Worm (Caenorhabditis elegans) whole organism, L4 larva: ENCODE data around the gene C28G1.2.

Experiments used
- D1046.2 ChIP-seq: fragments of 200-800 bp; sonication (Bioruptor generic); IDR thresholded peaks from 2 replicates; pipeline ENCODE4 v1.3.6; 2022; ENCODE audit warnings: missing genetic modification characterization, missing compliant biosample characterization
- F26F4.8 ChIP-seq: fragments of 200-800 bp; sonication (Bioruptor generic); conservative IDR thresholded peaks from 2 replicates; pipeline ENCODE4 v1.3.6; 2022; ENCODE audit warnings: missing genetic modification characterization, missing compliant biosample characterization
- F44E2.7 ChIP-seq: fragments of 200-800 bp; sonication (Bioruptor generic); IDR thresholded peaks from 2 replicates; pipeline ENCODE4 v2.1.2; 2022; ENCODE audit warnings: missing genetic modification characterization, missing compliant biosample characterization
- F49E8.2 ChIP-seq: sonication (generic microtip); optimal IDR thresholded peaks from 2 replicates; lab custom pipeline; 2016; ENCODE audit warnings: missing compliant biosample characterization, mild to moderate bottlenecking, missing genetic modification characterization, borderline replicate concordance
- R02D3.7 ChIP-seq: fragments of 150-350 bp; sonication (generic microtip); optimal IDR thresholded peaks from 3 replicates; lab custom pipeline; 2014; ENCODE audit warnings: missing biosample characterization, missing genetic modification characterization
- T20F7.1 ChIP-seq: fragments of 200-800 bp; sonication (Bioruptor generic); optimal IDR thresholded peaks from 2 replicates; lab custom pipeline; 2018; ENCODE audit warnings: mild to moderate bottlenecking, missing genetic modification characterization, missing compliant biosample characterization
- Y105C5A.15 ChIP-seq: fragments of 200-800 bp; sonication (Bioruptor generic); IDR thresholded peaks from 2 replicates; pipeline ENCODE4 v1.3.6; 2022; ENCODE audit warnings: missing genetic modification characterization, missing compliant biosample characterization
- Y48G9A.11 ChIP-seq: fragments of 200-800 bp; sonication (Bioruptor generic); IDR thresholded peaks from 2 replicates; pipeline ENCODE4 v1.3.6; 2022; ENCODE audit warnings: missing genetic modification reagents, missing genetic modification characterization, missing compliant biosample characterization
- ama-1 ChIP-seq: fragments of 150-350 bp; optimal IDR thresholded peaks from 2 replicates; lab custom pipeline; 2014; ENCODE audit warnings: inconsistent platforms, mixed read lengths
- arid-1 ChIP-seq: fragments of 200-800 bp; sonication (Bioruptor generic); conservative IDR thresholded peaks from 2 replicates; pipeline ENCODE4 v1.3.6; 2022; ENCODE audit warnings: missing genetic modification reagents, missing genetic modification characterization, missing compliant biosample characterization
- ceh-28 ChIP-seq: fragments of 150-350 bp; optimal IDR thresholded peaks from 2 replicates; lab custom pipeline; 2014; ENCODE audit warnings: missing biosample characterization, missing genetic modification reagents, missing genetic modification characterization
- ceh-32 ChIP-seq: sonication (generic microtip); optimal IDR thresholded peaks from 2 replicates; lab custom pipeline; 2016; ENCODE audit warnings: mild to moderate bottlenecking, missing genetic modification characterization, missing compliant biosample characterization; ENCODE audit not compliant: poor library complexity
- ceh-62 ChIP-seq: sonication (generic microtip); optimal IDR thresholded peaks from 2 replicates; lab custom pipeline; 2017; ENCODE audit warnings: missing biosample characterization, missing genetic modification characterization
- ces-1 ChIP-seq: fragments of 150-350 bp; sonication (generic microtip); optimal IDR thresholded peaks from 4 replicates; lab custom pipeline; 2014; ENCODE audit warnings: missing biosample characterization, missing genetic modification reagents, missing genetic modification characterization
- daf-19 ChIP-seq: fragments of 200-800 bp; sonication (Bioruptor generic); conservative IDR thresholded peaks from 2 replicates; pipeline ENCODE4 v1.3.6; 2022; ENCODE audit warnings: missing genetic modification characterization, missing compliant biosample characterization
- daf-8 ChIP-seq: fragments of 200-800 bp; sonication (Bioruptor generic); IDR thresholded peaks from 2 replicates; pipeline ENCODE4 v1.3.6; 2022; ENCODE audit warnings: missing genetic modification characterization, missing compliant biosample characterization
- dmd-6 ChIP-seq: fragments of 200-800 bp; sonication (Bioruptor generic); IDR thresholded peaks from 2 replicates; pipeline ENCODE4 v1.3.6; 2022; ENCODE audit warnings: missing genetic modification reagents, missing genetic modification characterization, missing compliant biosample characterization
- dmd-8 ChIP-seq: fragments of 200-800 bp; sonication (Bioruptor generic); IDR thresholded peaks from 2 replicates; pipeline ENCODE4 v1.3.6; 2022; ENCODE audit warnings: missing genetic modification characterization, missing compliant biosample characterization
- dmd-9 ChIP-seq: fragments of 200-800 bp; sonication (Bioruptor generic); IDR thresholded peaks from 2 replicates; pipeline ENCODE4 v1.3.6; 2022; ENCODE audit warnings: missing genetic modification reagents, missing genetic modification characterization, missing compliant biosample characterization
- dpl-1 ChIP-seq: fragments of 150-350 bp; optimal IDR thresholded peaks from 2 replicates; lab custom pipeline; 2014; ENCODE audit warnings: missing biosample characterization, missing genetic modification reagents, missing genetic modification characterization
- dve-1 ChIP-seq: sonication (generic microtip); optimal IDR thresholded peaks from 2 replicates; lab custom pipeline; 2017; ENCODE audit warnings: antibody characterized with exemption, mild to moderate bottlenecking, missing genetic modification characterization, missing compliant biosample characterization; ENCODE audit not compliant: insufficient read depth
- egl-27 ChIP-seq: sonication (generic microtip); optimal IDR thresholded peaks from 3 replicates; lab custom pipeline; 2017; ENCODE audit warnings: missing biosample characterization, missing genetic modification reagents, missing genetic modification characterization
- egl-43 ChIP-seq: fragments of 200-800 bp; sonication (Bioruptor generic); IDR thresholded peaks from 2 replicates; pipeline ENCODE4 v1.3.6; 2022; ENCODE audit warnings: missing genetic modification reagents, missing genetic modification characterization, missing compliant biosample characterization
- fos-1 ChIP-seq: fragments of 150-350 bp; optimal IDR thresholded peaks from 2 replicates; lab custom pipeline; 2014; ENCODE audit warnings: missing biosample characterization, missing genetic modification characterization
- gei-8 ChIP-seq: fragments of 200-800 bp; sonication (Bioruptor generic); optimal IDR thresholded peaks from 2 replicates; lab custom pipeline; 2018; ENCODE audit warnings: mild to moderate bottlenecking, missing genetic modification characterization, missing compliant biosample characterization
- jun-1 ChIP-seq: fragments of 150-350 bp; optimal IDR thresholded peaks from 2 replicates; lab custom pipeline; 2014; ENCODE audit warnings: missing biosample characterization, missing genetic modification reagents, missing genetic modification characterization
- lin-1 ChIP-seq: fragments of 200-800 bp; sonication (Bioruptor generic); IDR thresholded peaks from 2 replicates; pipeline ENCODE4 v1.3.6; 2022; ENCODE audit warnings: missing genetic modification reagents, missing genetic modification characterization, missing compliant biosample characterization
- lin-13 ChIP-seq: fragments of 150-350 bp; optimal IDR thresholded peaks from 2 replicates; lab custom pipeline; 2014; ENCODE audit warnings: missing biosample characterization, missing genetic modification reagents, missing genetic modification characterization
- lin-39 ChIP-seq: fragments of 150-350 bp; optimal IDR thresholded peaks from 2 replicates; lab custom pipeline; 2014; ENCODE audit warnings: missing biosample characterization, missing genetic modification reagents, missing genetic modification characterization
- lir-3 ChIP-seq: sonication (generic microtip); optimal IDR thresholded peaks from 2 replicates; lab custom pipeline; 2016; ENCODE audit warnings: mild to moderate bottlenecking, missing genetic modification characterization, missing compliant biosample characterization
- madf-5 ChIP-seq, 2 experiments: fragments of 200-800 bp; sonication (Bioruptor generic); IDR thresholded peaks; 2 replicates each; pipeline ENCODE4 v1.3.6; 2022; ENCODE audit warnings: missing compliant biosample characterization in 2 of 2, missing genetic modification characterization in 2 of 2
- mdt-29 ChIP-seq: fragments of 200-800 bp; sonication (Bioruptor generic); IDR thresholded peaks from 2 replicates; pipeline ENCODE4 v1.3.6; 2022; ENCODE audit warnings: missing genetic modification reagents, missing genetic modification characterization, missing compliant biosample characterization
- mes-2 ChIP-seq: sonication (generic microtip); optimal IDR thresholded peaks from 2 replicates; lab custom pipeline; 2016; ENCODE audit warnings: missing genotype, mild to moderate bottlenecking, missing genetic modification characterization, missing compliant biosample characterization; ENCODE audit not compliant: poor library complexity, severe bottlenecking
- mxl-3 ChIP-seq: fragments of 200-800 bp; sonication (Bioruptor generic); optimal IDR thresholded peaks from 2 replicates; lab custom pipeline; 2018; ENCODE audit warnings: mild to moderate bottlenecking, missing genetic modification characterization, missing compliant biosample characterization
- nhr-102 ChIP-seq: sonication (generic microtip); optimal IDR thresholded peaks from 2 replicates; lab custom pipeline; 2016; ENCODE audit warnings: mild to moderate bottlenecking, missing genetic modification characterization, moderate library complexity, missing compliant biosample characterization
- nhr-111 ChIP-seq: fragments of 200-800 bp; sonication (Bioruptor generic); optimal IDR thresholded peaks from 2 replicates; lab custom pipeline; 2018; ENCODE audit warnings: mild to moderate bottlenecking, missing genetic modification characterization, missing compliant biosample characterization
- nhr-41 ChIP-seq: fragments of 200-800 bp; sonication (Bioruptor generic); IDR thresholded peaks from 2 replicates; pipeline ENCODE4 v1.3.6; 2022; ENCODE audit warnings: missing genetic modification reagents, missing genetic modification characterization, missing compliant biosample characterization
- nhr-48 ChIP-seq: sonication (generic microtip); optimal IDR thresholded peaks from 2 replicates; lab custom pipeline; 2016; ENCODE audit warnings: mild to moderate bottlenecking, missing genetic modification characterization, missing compliant biosample characterization
- pha-4 ChIP-seq, 2 experiments: fragments of 150-350 bp in 1 of 2; fragments of 200-800 bp in 1 of 2; sonication (Bioruptor generic) in 1 of 2; IDR thresholded peaks in 1 of 2; optimal IDR thresholded peaks in 1 of 2; 2 replicates each; pipeline versions ENCODE4 v1.3.6 to Lab custom; 2014 to 2022; ENCODE audit warnings: missing genetic modification characterization in 2 of 2, missing genetic modification reagents in 2 of 2, missing biosample characterization in 1 of 2, missing compliant biosample characterization in 1 of 2
- php-3 ChIP-seq: fragments of 200-800 bp; sonication (Bioruptor generic); IDR thresholded peaks from 2 replicates; pipeline ENCODE4 v1.3.6; 2022; ENCODE audit warnings: missing genetic modification reagents, missing genetic modification characterization, missing compliant biosample characterization
- pqm-1 ChIP-seq: sonication (generic microtip); optimal IDR thresholded peaks from 2 replicates; lab custom pipeline; 2017; ENCODE audit warnings: missing biosample characterization, missing genetic modification characterization
- set-16 ChIP-seq: fragments of 200-800 bp; sonication (Bioruptor generic); IDR thresholded peaks from 2 replicates; pipeline ENCODE4 v1.3.6; 2022; ENCODE audit warnings: missing genetic modification reagents, missing genetic modification characterization, missing compliant biosample characterization
- skn-1 ChIP-seq: fragments of 150-350 bp; optimal IDR thresholded peaks from 2 replicates; lab custom pipeline; 2014; ENCODE audit warnings: missing biosample characterization, missing genetic modification characterization
- snpc-4 ChIP-seq: fragments of 150-350 bp; optimal IDR thresholded peaks from 2 replicates; lab custom pipeline; 2014; ENCODE audit warnings: missing biosample characterization, missing genetic modification characterization
- spr-1 ChIP-seq: sonication (generic microtip); optimal IDR thresholded peaks from 2 replicates; lab custom pipeline; 2016; ENCODE audit warnings: mild to moderate bottlenecking, missing genetic modification characterization, missing compliant biosample characterization
- spr-3 ChIP-seq: fragments of 200-800 bp; sonication (Bioruptor generic); optimal IDR thresholded peaks from 2 replicates; lab custom pipeline; 2018; ENCODE audit warnings: mild to moderate bottlenecking, missing genetic modification characterization, missing compliant biosample characterization
- tag-97 ChIP-seq: fragments of 200-800 bp; sonication (Bioruptor generic); IDR thresholded peaks from 2 replicates; pipeline ENCODE4 v1.3.6; 2022; ENCODE audit warnings: missing genetic modification characterization, missing compliant biosample characterization
- unc-130 ChIP-seq: sonication (generic microtip); optimal IDR thresholded peaks from 2 replicates; lab custom pipeline; 2016; ENCODE audit warnings: missing genetic modification reagents, missing genetic modification characterization, missing compliant biosample characterization
- zip-11 ChIP-seq: fragments of 200-800 bp; sonication (Bioruptor generic); IDR thresholded peaks from 2 replicates; pipeline ENCODE4 v1.3.6; 2022; ENCODE audit warnings: missing genetic modification characterization, missing compliant biosample characterization
- zip-2 ChIP-seq: fragments of 150-350 bp; optimal IDR thresholded peaks from 2 replicates; lab custom pipeline; 2014; ENCODE audit warnings: missing biosample characterization, missing genetic modification characterization
- ztf-7 ChIP-seq: fragments of 150-350 bp; optimal IDR thresholded peaks from 2 replicates; lab custom pipeline; 2014; ENCODE audit warnings: missing biosample characterization, missing genetic modification characterization

The C28G1.2 gene

ce11 chrX:8835887-8836348, at the start of gene C28G1.2 (continued):
- TF ChIP-seq ces-1 = peak; percentile 60
- TF ChIP-seq R02D3.7 (tag; lab: Kevin White, UChicago) = peak; percentile 48
- peak; percentile 64 for TF ChIP-seq set-16 (GFP tag; lab: Robert Waterston, UW)
- TF ChIP-seq ztf-7 (tag; lab: Kevin White, UChicago) = peak; percentile 90
- no peak for TF ChIP-seq skn-1 (tag; lab: Kevin White, UChicago)
- TF ChIP-seq dmd-8 = peak; percentile 98
- TF ChIP-seq unc-130 (GFP tag; lab: Kevin White, UChicago) = peak; percentile 67
- no peak; the same call in none of the 2 replicates for TF ChIP-seq Y48G9A.11 (GFP tag; lab: Robert Waterston, UW)
- peak; percentile 78 for TF ChIP-seq T20F7.1
- peak; percentile 68 for TF ChIP-seq zip-2 (tag; lab: Kevin White, UChicago)
- peak; percentile 57 for TF ChIP-seq jun-1 (tag; lab: Kevin White, UChicago)
- TF ChIP-seq ceh-62 (tag; lab: Kevin White, UChicago) = no peak
- peak; percentile 25 for TF ChIP-seq ceh-28 (tag; lab: Kevin White, UChicago)
- TF ChIP-seq F49E8.2 (tag; lab: Kevin White, UChicago) = peak; percentile 47
- peak; percentile 82 for TF ChIP-seq nhr-48 (tag; lab: Kevin White, UChicago)
- no peak for TF ChIP-seq lin-39 (tag; lab: Kevin White, UChicago)
- peak; percentile 98 for TF ChIP-seq F44E2.7 (GFP tag; lab: Robert Waterston, UW)
- TF ChIP-seq lin-1 (GFP tag; lab: Robert Waterston, UW) = peak; percentile 83
- TF ChIP-seq arid-1 (GFP tag; lab: Robert Waterston, UW) = peak; percentile 95
- peak; percentile 99 for TF ChIP-seq egl-43 (GFP tag; lab: Robert Waterston, UW)
- TF ChIP-seq spr-3 (GFP tag; lab: Kevin White, UChicago) = peak; percentile 87
- peak; percentile 18 for TF ChIP-seq snpc-4 (tag; lab: Kevin White, UChicago)
- no peak for TF ChIP-seq ceh-32 (tag; lab: Kevin White, UChicago)
- no peak for TF ChIP-seq pqm-1
- peak; percentile 87 for TF ChIP-seq gei-8 (GFP tag; lab: Kevin White, UChicago)
- peak; percentile 95 for TF ChIP-seq F26F4.8
- peak; percentile 90 for TF ChIP-seq nhr-111 (GFP tag; lab: Kevin White, UChicago)
- TF ChIP-seq dpl-1 (GFP tag; lab: Kevin White, UChicago) = peak; percentile 77
- peak; percentile 91 to 98 for TF ChIP-seq madf-5 (GFP tag; IDR thresholded peaks at IDR 0.05; lab: Robert Waterston, UW)
- TF ChIP-seq tag-97 = no peak
- TF ChIP-seq mdt-29 = peak; percentile 88
- peak; percentile 95 for TF ChIP-seq nhr-41 (GFP tag; lab: Robert Waterston, UW)
- peak; percentile 89 for TF ChIP-seq mes-2 (tag; lab: Kevin White, UChicago)
- TF ChIP-seq dve-1 (tag; lab: Kevin White, UChicago) = peak; percentile 95
- 0 out of 2 replicates have a peak, but pooled peaks have one; percentile 78 for TF ChIP-seq zip-11
- peak; percentile 71; the same call in 1 of the 2 replicates for TF ChIP-seq daf-8 (GFP tag; lab: Robert Waterston, UW)
- peak; percentile 89 for TF ChIP-seq D1046.2 (GFP tag; lab: Robert Waterston, UW)
- TF ChIP-seq php-3 (GFP tag; lab: Robert Waterston, UW) = peak; percentile 78
- peak; percentile 93 for TF ChIP-seq dmd-9 (GFP tag; lab: Robert Waterston, UW)
- peak; percentile 87 for TF ChIP-seq mxl-3 (GFP tag; lab: Kevin White, UChicago)
- TF ChIP-seq pha-4 (GFP tag; IDR thresholded peaks at IDR 0.05; lab: Robert Waterston, UW) = peak; percentile 97
- TF ChIP-seq pha-4 (tag; optimal IDR thresholded peaks at IDR 0.05; lab: Kevin White, UChicago) = peak; percentile 37
- peak; percentile 77 for TF ChIP-seq lin-13
- TF ChIP-seq Y105C5A.15 (GFP tag; lab: Robert Waterston, UW) = peak; percentile 89
- peak; percentile 96 for TF ChIP-seq daf-19 (GFP tag; lab: Robert Waterston, UW)
- TF ChIP-seq spr-1 (tag; lab: Kevin White, UChicago) = peak; percentile 92
- TF ChIP-seq dmd-6 (GFP tag; lab: Robert Waterston, UW) = peak; percentile 88
- no peak for TF ChIP-seq fos-1 (tag; lab: Kevin White, UChicago)
- peak; percentile 88 for TF ChIP-seq lir-3 (tag; lab: Kevin White, UChicago)
- peak; percentile 88 for TF ChIP-seq nhr-102 (tag; lab: Kevin White, UChicago)
- peak; percentile 10 for TF ChIP-seq egl-27 (tag; lab: Kevin White, UChicago)
- no peak for TF ChIP-seq ama-1 (lab: Kevin White, UChicago)
